Worm (Caenorhabditis elegans) whole organism, dauer: ENCODE measurements around the gene ins-13.
"Not testable (repeated sequence)": the region's sequence is repeated elsewhere in the genome, so short reads cannot be mapped to it uniquely, and the experiment has no call there.

ENCODE experiments used
- unc-62 ChIP-seq: sonication (generic microtip); optimal IDR thresholded peaks from 2 replicates; lab custom pipeline; 2017; ENCODE audit warnings: missing biosample characterization, missing genetic modification reagents, missing genetic modification characterization

ins-13 gene

ce11 chrII:5537078-5537477 is 7.6 kb downstream of the ins-13 start:
- no peak for TF ChIP-seq unc-62 (GFP tag; lab: Kevin White, UChicago)

- not testable (repeated sequence) for TF ChIP-seq unc-62 (GFP tag; lab: Kevin White, UChicago)
Observed at ce11 chrII:5534939-5535338, 9.7 kb downstream of the ins-13 start, which contains the start of gene hlh-25. hlh-25 (plus strand) TSS chrII:5535239.

DNA sequence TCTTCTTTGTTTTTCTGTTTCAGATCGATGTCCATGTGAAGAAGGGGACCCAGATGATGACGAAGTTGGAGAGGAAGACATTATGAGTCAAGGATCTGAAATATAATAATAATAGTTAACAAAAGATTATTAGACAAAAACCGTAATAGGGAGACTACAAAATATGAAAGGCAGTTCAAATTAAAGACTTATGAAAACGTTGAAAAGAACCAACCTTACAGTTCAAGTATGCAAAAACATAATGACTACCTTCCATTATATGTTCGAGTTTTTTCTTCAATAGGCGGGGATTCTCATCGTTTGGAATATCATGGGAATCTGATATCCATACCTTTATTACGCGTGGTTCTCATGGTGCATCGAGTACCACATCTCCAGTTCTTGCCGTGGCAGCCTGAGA is 11.0 kb downstream of the ins-13 start, which contains the start of gene hlh-26:
TSS of gene hlh-26 (minus strand) at position 101 of the 400 bp plus-strand sequence.
- TF ChIP-seq unc-62 (GFP tag; lab: Kevin White, UChicago), result no peak

DNA sequence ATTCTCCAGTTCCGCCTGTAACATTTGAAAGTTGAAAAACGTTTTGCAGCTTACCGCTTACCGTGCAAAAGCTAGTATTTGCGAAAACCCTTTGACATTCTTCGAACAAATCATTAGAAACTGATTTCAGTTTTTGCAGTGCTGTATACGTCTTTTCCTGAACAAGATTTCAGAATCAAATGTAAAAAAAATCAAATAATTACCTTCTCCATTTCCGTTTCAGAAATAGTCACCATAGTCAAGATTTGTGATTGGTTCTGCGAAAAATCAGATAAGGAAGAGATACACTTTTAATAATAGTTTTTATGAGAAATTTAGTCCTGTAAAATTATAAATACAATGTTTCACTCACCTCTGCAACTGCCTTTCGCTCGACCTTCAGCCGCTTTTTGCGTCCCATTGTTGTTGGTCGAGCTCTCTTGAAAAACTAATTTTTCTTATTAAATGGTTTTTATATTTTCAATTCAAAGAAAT is 12.8 kb downstream of the ins-13 start, which contains the start of gene C17C3.9:
TSS of gene C17C3.9 (minus strand) at position 424 of the 474 bp plus-strand sequence.
- no peak for TF ChIP-seq unc-62 (GFP tag; lab: Kevin White, UChicago)

DNA sequence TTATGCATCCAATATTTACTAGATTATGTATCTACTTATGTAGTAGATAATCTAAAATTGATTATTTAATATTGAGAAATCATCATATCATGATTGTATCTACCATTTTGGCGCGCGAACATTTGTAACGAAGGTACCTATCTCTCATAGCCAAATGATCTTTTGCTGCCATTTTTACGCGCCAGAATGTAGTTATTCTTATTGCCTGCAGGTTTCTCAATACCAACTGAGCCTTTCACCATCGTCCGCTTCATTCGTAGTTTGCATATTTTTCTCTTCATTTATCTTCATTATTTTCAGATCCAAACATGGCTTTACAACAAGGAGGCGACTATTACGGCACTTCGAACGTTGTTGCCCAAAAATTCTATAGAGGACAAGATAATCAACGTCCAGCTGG is 16.8 kb downstream of the ins-13 start, which contains the start of gene ZK177.1:
TSS of gene ZK177.1 (plus strand) at position 301 of the 400 bp plus-strand sequence.
- no peak for TF ChIP-seq unc-62 (GFP tag; lab: Kevin White, UChicago)

- no peak for TF ChIP-seq unc-62 (GFP tag; lab: Kevin White, UChicago)
Observed at ce11 chrII:5525297-5525696, 19.4 kb downstream of the ins-13 start, which contains the start of gene tbx-35. tbx-35 (minus strand) TSS chrII:5525397.

DNA sequence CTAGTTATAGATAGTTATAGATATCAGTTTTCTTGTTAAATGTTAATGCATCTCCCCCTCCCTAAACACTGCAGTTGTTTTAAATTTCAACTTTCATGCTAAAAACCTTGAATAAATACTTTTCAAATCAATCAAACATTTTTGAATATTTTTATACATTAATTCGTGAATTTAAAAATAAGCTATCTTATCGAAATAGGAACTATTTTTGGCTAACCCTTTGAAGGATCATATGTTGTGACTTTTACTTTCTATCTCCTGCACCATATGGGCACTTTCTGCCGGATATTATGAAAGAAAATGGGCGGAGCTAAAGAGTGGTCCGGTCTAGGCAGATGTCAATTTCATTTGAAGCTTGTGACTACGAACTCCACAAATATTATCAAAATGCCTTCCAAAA is 22.0 kb downstream of the ins-13 start, which contains the start of gene ZK177.11:
TSS of gene ZK177.11 (plus strand) at position 301 of the 400 bp plus-strand sequence.
- no peak for TF ChIP-seq unc-62 (GFP tag; lab: Kevin White, UChicago)

DNA sequence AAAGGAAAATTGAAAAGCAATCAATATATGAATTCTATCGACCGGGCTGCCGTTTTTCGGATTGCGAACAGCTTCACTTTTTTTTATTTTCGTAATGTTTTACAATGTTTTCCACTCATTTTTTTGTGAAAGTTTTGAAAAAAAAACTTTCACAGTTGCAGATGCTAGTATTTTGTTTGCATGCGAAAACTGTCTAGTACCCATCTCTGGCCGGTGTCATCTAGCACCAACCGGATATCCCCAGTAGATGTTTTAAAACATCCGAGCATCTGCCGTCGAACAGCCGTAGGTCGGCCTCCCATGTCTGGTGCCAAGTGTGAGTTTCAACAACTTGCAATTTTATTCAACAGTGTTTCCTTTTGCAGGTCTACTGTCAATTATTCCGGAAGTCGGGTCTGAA is 23.3 kb downstream of the ins-13 start, which contains the start of gene ZK177.12:
TSS of gene ZK177.12 (plus strand) at position 301 of the 400 bp plus-strand sequence.
- TF ChIP-seq unc-62 (GFP tag; lab: Kevin White, UChicago), result no peak

ce11 chrII:5518910-5519309 is 25.8 kb downstream of the ins-13 start, which contains the start of gene ZK177.2:
ZK177.2 (plus strand) TSS chrII:5519210.
- TF ChIP-seq unc-62 (GFP tag; lab: Kevin White, UChicago), result no peak

ce11 chrII:5518055-5518454 is 26.6 kb downstream of the ins-13 start:
- no peak for TF ChIP-seq unc-62 (GFP tag; lab: Kevin White, UChicago)

ce11 chrII:5517643-5518042 is 27.0 kb downstream of the ins-13 start, which contains the start of gene ZK177.9:
ZK177.9 (minus strand) TSS chrII:5517743.
- no peak for TF ChIP-seq unc-62 (GFP tag; lab: Kevin White, UChicago)

ce11 chrII:5515542-5515941 is 29.1 kb downstream of the ins-13 start, which contains the start of gene ZK177.3:
ZK177.3 (plus strand) TSS chrII:5515842.
- no peak for TF ChIP-seq unc-62 (GFP tag; lab: Kevin White, UChicago)

DNA sequence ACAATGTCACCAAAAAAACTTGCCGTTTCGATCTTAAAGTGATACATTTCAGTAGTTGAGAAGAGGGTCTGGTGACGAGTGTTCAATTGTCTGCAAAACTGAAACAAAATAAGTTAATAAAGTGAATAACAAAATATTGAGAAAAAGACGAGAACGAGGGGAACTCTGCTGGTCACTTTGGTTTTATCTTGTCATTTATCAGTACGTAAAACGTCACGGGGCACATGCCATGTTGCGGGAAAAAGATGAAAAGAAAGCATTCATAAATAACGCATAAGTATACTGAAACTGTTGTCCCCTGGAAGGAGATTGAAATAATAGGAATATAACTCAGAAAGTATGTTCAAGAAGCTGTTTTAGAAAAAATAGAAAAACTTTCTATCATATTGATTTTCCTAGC is 29.8 kb downstream of the ins-13 start, which contains the start of gene sahd-1:
TSS of gene sahd-1 (minus strand) at position 100 of the 400 bp plus-strand sequence.
- no peak for TF ChIP-seq unc-62 (GFP tag; lab: Kevin White, UChicago)

DNA sequence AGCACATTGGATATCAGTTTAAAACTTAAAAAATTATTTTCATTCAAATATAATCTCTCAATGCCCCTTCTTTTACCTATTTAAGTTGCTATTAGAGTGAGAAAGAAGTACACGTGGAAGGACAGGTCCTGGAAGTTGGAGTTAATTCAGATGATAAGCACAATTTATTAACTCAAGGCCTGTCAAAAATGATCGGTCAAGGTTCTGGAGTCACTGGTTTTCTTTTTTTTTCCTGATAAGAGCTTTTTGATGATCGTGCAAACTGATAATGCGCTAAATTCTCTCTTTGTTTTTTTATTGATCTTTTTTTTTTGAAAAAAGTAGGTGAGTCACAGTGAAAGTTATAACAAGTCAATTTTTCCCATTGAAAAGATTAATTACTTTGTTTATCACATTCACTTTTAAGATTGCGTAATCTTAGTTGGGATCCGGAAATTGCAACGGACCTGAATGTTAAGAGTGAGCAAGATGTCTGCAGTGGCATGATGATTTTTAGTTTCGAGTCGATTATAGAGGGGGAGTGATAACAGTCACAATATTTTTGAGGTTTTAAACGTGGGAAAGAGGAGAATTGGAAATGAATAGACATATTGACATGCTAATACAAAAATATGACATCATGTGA is 32.1 kb downstream of the ins-13 start:
- TF ChIP-seq unc-62 (GFP tag; lab: Kevin White, UChicago), result no peak

ce11 chrII:5511417-5512353 is 33.0 kb downstream of the ins-13 start:
- TF ChIP-seq unc-62 (GFP tag; lab: Kevin White, UChicago), result no peak
